Fruit fly (Drosophila melanogaster): ENCODE measurements around the gene grass.

grass gene

DNA sequence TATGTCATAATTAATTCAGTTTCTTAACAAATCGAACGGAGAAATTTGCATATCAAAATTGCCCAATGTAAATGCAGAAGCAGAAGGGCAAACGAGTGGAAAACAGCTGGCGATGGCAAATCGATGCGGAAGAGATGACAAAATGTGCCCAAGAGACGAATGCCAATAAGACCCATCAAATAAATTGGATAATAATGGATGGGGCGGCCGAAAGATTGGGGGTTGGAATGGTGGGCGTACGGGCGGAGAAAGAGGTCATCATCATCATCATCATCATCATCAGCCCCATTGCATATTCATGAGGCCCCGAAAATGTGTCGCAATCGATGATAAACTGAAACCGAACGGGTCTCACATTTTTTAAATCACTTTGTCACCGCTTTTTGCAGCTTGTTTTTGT is 23.8 kb upstream of the grass start:
- TF ChIP-seq CG8478 (optimal IDR thresholded peaks at IDR 0.05) (no peak), Dll (optimal IDR thresholded peaks at IDR 0.05) (no peak), pan (optimal IDR thresholded peaks at IDR 0.05) (no peak), usp (GFP tag; optimal IDR thresholded peaks at IDR 0.05) (no peak), psq (optimal IDR thresholded peaks at IDR 0.05) (no peak)

DNA sequence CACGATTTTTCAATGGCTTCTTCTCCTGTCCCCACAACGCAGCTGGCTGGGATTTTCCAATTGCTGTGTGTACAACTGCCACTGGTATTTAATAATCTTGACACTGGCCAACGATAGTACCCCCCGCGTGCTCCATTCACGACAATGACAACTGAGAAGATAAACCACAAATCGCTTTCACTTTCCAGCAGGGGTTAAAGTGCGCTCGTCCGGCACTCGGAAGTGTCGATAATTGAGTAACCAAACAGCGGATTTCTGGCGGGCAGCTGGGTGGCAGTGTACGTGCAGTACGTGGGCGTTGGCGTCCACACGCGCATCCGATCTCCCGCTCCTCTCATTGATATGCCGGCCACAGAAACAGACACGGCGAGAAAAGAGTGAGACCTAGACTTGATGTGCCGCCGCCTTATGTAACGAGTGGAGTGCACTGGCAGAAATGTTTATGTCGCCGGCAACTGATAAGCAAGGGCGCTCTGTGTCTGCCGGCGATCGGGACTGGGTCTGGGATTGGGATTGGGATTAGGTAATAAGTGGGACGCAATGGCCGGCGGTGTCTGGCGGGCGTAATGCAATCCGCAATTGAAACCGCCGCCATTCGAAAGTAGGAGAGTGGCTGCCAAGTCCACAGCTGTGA is 22.9 kb upstream of the grass start:
- TF ChIP-seq Dll (optimal IDR thresholded peaks at IDR 0.05) (no peak), EcR (GFP tag; optimal IDR thresholded peaks at IDR 0.05) (no peak), CG8478 (optimal IDR thresholded peaks at IDR 0.05) (no peak), usp (GFP tag; optimal IDR thresholded peaks at IDR 0.05) (no peak), psq (optimal IDR thresholded peaks at IDR 0.05) (no peak), pan (optimal IDR thresholded peaks at IDR 0.05) (no peak)

dm6 chr3R:27135692-27136641 is 21.8 kb upstream of the grass start:
- TF ChIP-seq CG8478 (optimal IDR thresholded peaks at IDR 0.05) (no peak), usp (GFP tag; optimal IDR thresholded peaks at IDR 0.05) (no peak), psq (optimal IDR thresholded peaks at IDR 0.05) (no peak), Dll (optimal IDR thresholded peaks at IDR 0.05) (no peak), EcR (GFP tag; optimal IDR thresholded peaks at IDR 0.05) (no peak), pan (optimal IDR thresholded peaks at IDR 0.05) (no peak)

- TF ChIP-seq EcR (GFP tag; optimal IDR thresholded peaks at IDR 0.05) (no peak), psq (optimal IDR thresholded peaks at IDR 0.05) (no peak), pan (optimal IDR thresholded peaks at IDR 0.05) (no peak), usp (GFP tag; optimal IDR thresholded peaks at IDR 0.05) (no peak), CG8478 (optimal IDR thresholded peaks at IDR 0.05) (no peak), Dll (optimal IDR thresholded peaks at IDR 0.05) (no peak)
Measured at dm6 chr3R:27137914-27138323, 19.8 kb upstream of the grass start.

DNA sequence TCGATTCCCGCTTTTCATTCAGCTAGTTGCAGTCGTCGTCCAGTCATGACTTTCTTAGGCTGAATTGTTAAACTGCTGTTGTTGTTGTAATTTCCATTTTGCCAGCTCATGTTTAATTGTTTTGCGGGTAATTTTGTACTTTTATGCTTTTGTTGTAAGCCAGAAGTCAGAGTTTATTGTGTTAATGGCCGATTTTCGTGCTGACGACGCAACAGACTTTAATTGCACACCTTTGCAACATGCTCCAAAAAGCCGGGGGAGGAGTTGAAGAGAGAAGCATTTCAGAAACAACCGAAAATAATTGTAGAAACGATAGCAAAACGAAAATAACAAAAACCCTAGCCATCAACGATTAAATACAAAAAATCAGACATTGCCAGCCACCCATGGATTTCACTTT is 19.0 kb upstream of the grass start:
- TF ChIP-seq usp (GFP tag; optimal IDR thresholded peaks at IDR 0.05) (no peak), Dll (optimal IDR thresholded peaks at IDR 0.05) (no peak), CG8478 (optimal IDR thresholded peaks at IDR 0.05) (no peak), EcR (GFP tag; optimal IDR thresholded peaks at IDR 0.05) (no peak), pan (optimal IDR thresholded peaks at IDR 0.05) (no peak), psq (optimal IDR thresholded peaks at IDR 0.05) (no peak)

dm6 chr3R:27139963-27140362 is 17.8 kb upstream of the grass start:
- TF ChIP-seq Dll (optimal IDR thresholded peaks at IDR 0.05) = no peak
- TF ChIP-seq EcR (GFP tag; optimal IDR thresholded peaks at IDR 0.05) = no peak
- no peak for TF ChIP-seq pan (optimal IDR thresholded peaks at IDR 0.05)
- TF ChIP-seq CG8478 (optimal IDR thresholded peaks at IDR 0.05) = no peak
- no peak for TF ChIP-seq usp (GFP tag; optimal IDR thresholded peaks at IDR 0.05)
- TF ChIP-seq psq (optimal IDR thresholded peaks at IDR 0.05) = no peak

DNA sequence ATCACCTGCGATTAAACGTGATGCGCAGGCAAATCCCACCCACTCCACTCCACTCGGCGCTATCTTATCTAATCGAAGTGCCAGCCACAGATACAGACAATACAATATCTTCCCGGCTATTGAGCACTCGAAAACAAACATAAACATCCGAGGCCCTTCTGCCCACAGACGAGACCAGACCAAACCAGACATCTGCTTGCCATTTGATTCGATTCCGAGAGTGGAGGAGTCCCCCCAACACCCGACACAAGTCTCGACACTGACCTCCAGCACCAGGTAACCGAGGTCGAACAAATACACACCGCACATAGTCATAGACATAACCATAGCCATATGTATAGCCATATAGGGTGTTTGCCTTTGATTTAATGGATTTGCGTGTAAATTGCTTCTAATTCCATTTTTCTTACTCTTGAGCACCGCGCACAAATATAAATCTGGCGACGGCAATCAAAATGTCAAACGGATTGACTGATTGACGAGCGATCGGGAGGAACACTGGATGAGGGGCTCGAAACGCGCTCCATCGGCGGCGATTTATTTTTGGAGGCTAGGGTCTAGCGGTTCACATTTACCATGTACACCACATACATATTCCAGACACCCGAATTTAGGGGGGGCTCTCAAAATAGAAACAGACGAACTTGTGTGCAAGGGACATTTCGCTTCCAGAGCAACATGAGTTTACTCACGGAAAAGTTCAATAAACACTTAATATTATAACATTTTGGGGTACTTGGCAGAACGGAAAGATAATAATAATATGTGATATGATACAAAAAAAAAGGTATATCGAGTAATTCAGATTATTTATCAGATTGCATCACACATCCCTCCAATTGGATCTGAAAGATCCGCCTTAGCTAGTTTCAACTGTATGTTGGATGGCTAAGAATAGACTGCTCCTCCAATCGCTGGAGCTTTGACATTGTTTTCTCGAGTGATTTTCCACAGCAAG is 8.7 kb upstream of the grass start:
- TF ChIP-seq usp (GFP tag; optimal IDR thresholded peaks at IDR 0.05) = no peak
- no peak for TF ChIP-seq psq (optimal IDR thresholded peaks at IDR 0.05)
- no peak for TF ChIP-seq pan (optimal IDR thresholded peaks at IDR 0.05)

DNA sequence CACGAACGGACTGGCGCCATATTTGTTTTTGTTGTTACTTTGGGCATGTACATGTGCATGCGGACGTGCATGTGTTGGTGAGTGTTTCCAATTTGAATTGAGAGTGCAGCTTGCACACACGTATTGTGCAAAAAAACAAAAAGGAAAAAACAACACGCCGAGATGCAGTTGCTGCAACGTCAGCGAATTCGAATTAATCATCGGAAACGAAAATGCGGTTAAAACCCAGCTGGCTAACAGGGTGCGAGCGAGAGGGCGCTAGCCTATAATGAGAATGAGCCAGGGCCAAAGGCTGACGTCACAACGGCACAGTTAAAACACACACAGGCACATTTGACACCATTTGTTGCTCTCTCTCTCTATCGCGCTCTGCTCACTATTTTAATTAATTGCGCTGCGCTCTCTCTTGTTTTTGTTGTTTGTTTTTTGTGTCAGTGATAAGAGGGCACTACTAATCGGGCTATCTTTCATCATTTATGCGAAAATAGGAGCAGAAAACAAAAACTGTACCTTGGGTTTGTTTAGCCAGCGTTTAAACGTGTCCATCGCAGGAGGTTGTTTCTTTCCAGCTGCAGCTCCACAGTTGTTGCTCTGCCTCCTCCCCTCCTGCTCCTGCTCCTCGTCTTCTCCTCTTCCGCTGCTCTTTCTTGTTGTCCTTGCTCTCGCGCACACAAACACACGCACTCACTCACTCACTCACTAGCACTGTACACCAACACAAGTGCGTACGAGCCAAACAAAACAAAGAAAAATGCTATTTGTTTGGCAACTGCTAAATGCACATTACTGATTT is 7.7 kb upstream of the grass start:
- TF ChIP-seq CG8478 (optimal IDR thresholded peaks at IDR 0.05) (no peak), usp (GFP tag; optimal IDR thresholded peaks at IDR 0.05) (no peak), Dll (optimal IDR thresholded peaks at IDR 0.05) (peak; percentile 51)

DNA sequence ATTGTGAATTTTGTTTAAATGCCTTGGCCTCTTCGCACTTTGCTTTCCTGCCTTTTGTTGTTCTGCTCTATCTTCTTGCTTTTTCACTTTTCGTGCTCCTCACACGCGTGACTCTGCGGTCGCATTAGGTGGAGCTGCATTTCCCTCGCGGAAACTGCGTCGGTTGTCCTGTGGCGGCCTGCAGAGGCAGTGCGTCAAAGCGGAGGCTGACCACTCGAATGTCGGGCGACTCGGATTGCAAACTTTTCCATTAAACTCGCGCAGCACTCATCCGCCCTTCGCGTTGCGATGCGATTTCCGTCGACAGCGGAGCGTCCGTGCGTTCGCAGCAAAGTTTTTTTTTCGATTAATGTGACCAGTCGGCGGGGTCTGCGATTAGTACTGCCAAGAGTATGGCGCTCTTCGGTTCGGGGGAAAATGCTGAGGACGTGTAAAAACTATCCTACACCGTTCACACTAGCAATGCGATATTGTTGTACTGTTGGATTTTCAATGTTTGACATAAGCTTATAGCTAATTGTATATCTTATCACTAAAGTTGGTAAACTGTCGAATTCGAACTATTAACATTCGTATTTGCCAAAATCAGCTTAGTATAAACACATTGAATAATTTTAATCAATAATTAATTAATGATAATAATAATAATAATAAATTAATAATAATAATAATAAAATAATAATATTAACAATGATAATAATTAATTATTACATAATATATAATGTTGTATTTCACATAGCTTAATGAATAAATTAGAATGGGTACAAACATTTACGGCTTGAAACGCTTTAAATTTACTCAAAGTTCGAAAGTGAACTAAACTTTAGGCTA is 6.8 kb upstream of the grass start, which contains the start of gene CG6051:
TSS of gene CG6051 (minus strand) at position 385 of the 831 bp plus-strand sequence.
- TF ChIP-seq psq (optimal IDR thresholded peaks at IDR 0.05) (no peak), EcR (GFP tag; optimal IDR thresholded peaks at IDR 0.05) (no peak), pan (optimal IDR thresholded peaks at IDR 0.05) (no peak), Dll (optimal IDR thresholded peaks at IDR 0.05) (no peak), usp (GFP tag; optimal IDR thresholded peaks at IDR 0.05) (no peak), CG8478 (optimal IDR thresholded peaks at IDR 0.05) (no peak)

DNA sequence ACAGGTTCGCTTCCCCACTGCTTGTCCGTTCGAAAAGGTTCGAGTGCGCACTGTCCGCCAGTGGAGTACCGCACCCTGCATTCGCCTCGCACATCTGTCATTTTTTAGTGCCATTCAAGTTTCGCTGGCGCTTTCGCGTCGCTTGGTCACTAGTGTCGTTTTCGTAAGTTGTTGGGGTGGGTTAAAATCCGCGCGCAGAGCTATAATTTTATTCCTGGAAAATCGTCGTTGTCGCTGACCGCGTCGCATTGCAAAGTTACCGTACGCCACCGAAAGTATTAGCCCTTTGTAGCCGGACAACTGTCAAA is 6.3 kb upstream of the grass start, which contains the start of gene Men-b:
TSS of gene Men-b (plus strand) at position 147 of the 308 bp plus-strand sequence.
- TF ChIP-seq pan (optimal IDR thresholded peaks at IDR 0.05) (no peak), CG8478 (optimal IDR thresholded peaks at IDR 0.05) (no peak), Dll (optimal IDR thresholded peaks at IDR 0.05) (no peak), psq (optimal IDR thresholded peaks at IDR 0.05) (no peak), usp (GFP tag; optimal IDR thresholded peaks at IDR 0.05) (no peak), EcR (GFP tag; optimal IDR thresholded peaks at IDR 0.05) (no peak)
